Worm (Caenorhabditis elegans) whole organism, L4 larva: Measurements from ENCODE around the gene C07D8.6.

Source experiments
- D1046.2 ChIP-seq: fragments of 200-800 bp; sonication (Bioruptor generic); IDR thresholded peaks from 2 replicates; pipeline ENCODE4 v1.3.6; 2022; ENCODE audit warnings: missing genetic modification characterization, missing compliant biosample characterization
- F26F4.8 ChIP-seq: fragments of 200-800 bp; sonication (Bioruptor generic); conservative IDR thresholded peaks from 2 replicates; pipeline ENCODE4 v1.3.6; 2022; ENCODE audit warnings: missing genetic modification characterization, missing compliant biosample characterization
- F37D6.2 ChIP-seq: sonication (generic microtip); optimal IDR thresholded peaks from 2 replicates; lab custom pipeline; 2016; ENCODE audit warnings: mild to moderate bottlenecking, missing genetic modification characterization, missing compliant biosample characterization
- F44E2.7 ChIP-seq: fragments of 200-800 bp; sonication (Bioruptor generic); IDR thresholded peaks from 2 replicates; pipeline ENCODE4 v2.1.2; 2022; ENCODE audit warnings: missing genetic modification characterization, missing compliant biosample characterization
- R02D3.7 ChIP-seq: fragments of 150-350 bp; sonication (generic microtip); optimal IDR thresholded peaks from 3 replicates; lab custom pipeline; 2014; ENCODE audit warnings: missing biosample characterization, missing genetic modification characterization
- Y48G9A.11 ChIP-seq: fragments of 200-800 bp; sonication (Bioruptor generic); IDR thresholded peaks from 2 replicates; pipeline ENCODE4 v1.3.6; 2022; ENCODE audit warnings: missing genetic modification reagents, missing genetic modification characterization, missing compliant biosample characterization
- ZK337.2 ChIP-seq: fragments of 200-800 bp; sonication (Bioruptor generic); IDR thresholded peaks from 2 replicates; pipeline ENCODE4 v1.3.6; 2022; ENCODE audit warnings: missing genetic modification reagents, missing genetic modification characterization, missing compliant biosample characterization
- ZK546.5 ChIP-seq, 2 experiments: sonication (generic microtip); optimal IDR thresholded peaks; 2 replicates each; lab custom pipeline; 2017; ENCODE audit warnings: missing biosample characterization in 2 of 2, missing genetic modification characterization in 2 of 2
- aly-2 ChIP-seq: sonication (generic microtip); optimal IDR thresholded peaks from 2 replicates; lab custom pipeline; 2018; ENCODE audit warnings: missing biosample characterization, missing genetic modification characterization
- ceh-28 ChIP-seq: fragments of 150-350 bp; optimal IDR thresholded peaks from 2 replicates; lab custom pipeline; 2014; ENCODE audit warnings: missing biosample characterization, missing genetic modification reagents, missing genetic modification characterization
- ceh-44 ChIP-seq: fragments of 200-800 bp; sonication (Bioruptor generic); IDR thresholded peaks from 2 replicates; pipeline ENCODE4 v1.3.6; 2022; ENCODE audit warnings: missing genetic modification reagents, missing genetic modification characterization, missing compliant biosample characterization
- ces-1 ChIP-seq: fragments of 150-350 bp; sonication (generic microtip); optimal IDR thresholded peaks from 4 replicates; lab custom pipeline; 2014; ENCODE audit warnings: missing biosample characterization, missing genetic modification reagents, missing genetic modification characterization
- cey-2 ChIP-seq: sonication (generic microtip); optimal IDR thresholded peaks from 3 replicates; lab custom pipeline; 2017; ENCODE audit warnings: missing genetic modification characterization, mild to moderate bottlenecking, missing compliant biosample characterization, antibody characterized with exemption, borderline replicate concordance; ENCODE audit not compliant: insufficient read depth
- ctbp-1 ChIP-seq: fragments of 200-800 bp; sonication (Bioruptor generic); IDR thresholded peaks from 2 replicates; pipeline ENCODE4 v1.3.6; 2022; ENCODE audit warnings: missing genetic modification reagents, missing genetic modification characterization, missing compliant biosample characterization
- daf-12 ChIP-seq: fragments of 150-350 bp; optimal IDR thresholded peaks from 2 replicates; lab custom pipeline; 2014; ENCODE audit warnings: missing biosample characterization, missing genetic modification reagents, missing genetic modification characterization
- daf-16 ChIP-seq, 3 experiments: sonication (generic microtip); optimal IDR thresholded peaks; 2 replicates each; lab custom pipeline; 2016 to 2017; ENCODE audit warnings: missing genetic modification characterization in 3 of 3, missing genetic modification reagents in 3 of 3, mild to moderate bottlenecking in 2 of 3, missing compliant biosample characterization in 2 of 3, missing biosample characterization in 1 of 3, moderate library complexity in 1 of 3
- daf-19 ChIP-seq: fragments of 200-800 bp; sonication (Bioruptor generic); conservative IDR thresholded peaks from 2 replicates; pipeline ENCODE4 v1.3.6; 2022; ENCODE audit warnings: missing genetic modification characterization, missing compliant biosample characterization
- dmd-6 ChIP-seq: fragments of 200-800 bp; sonication (Bioruptor generic); IDR thresholded peaks from 2 replicates; pipeline ENCODE4 v1.3.6; 2022; ENCODE audit warnings: missing genetic modification reagents, missing genetic modification characterization, missing compliant biosample characterization
- dmd-9 ChIP-seq: fragments of 200-800 bp; sonication (Bioruptor generic); IDR thresholded peaks from 2 replicates; pipeline ENCODE4 v1.3.6; 2022; ENCODE audit warnings: missing genetic modification reagents, missing genetic modification characterization, missing compliant biosample characterization
- dve-1 ChIP-seq: sonication (generic microtip); optimal IDR thresholded peaks from 2 replicates; lab custom pipeline; 2017; ENCODE audit warnings: antibody characterized with exemption, mild to moderate bottlenecking, missing genetic modification characterization, missing compliant biosample characterization; ENCODE audit not compliant: insufficient read depth
- egl-43 ChIP-seq: fragments of 200-800 bp; sonication (Bioruptor generic); IDR thresholded peaks from 2 replicates; pipeline ENCODE4 v1.3.6; 2022; ENCODE audit warnings: missing genetic modification reagents, missing genetic modification characterization, missing compliant biosample characterization
- fkh-10 ChIP-seq: fragments of 150-350 bp; optimal IDR thresholded peaks from 2 replicates; lab custom pipeline; 2014; ENCODE audit warnings: missing biosample characterization, missing genetic modification reagents, missing genetic modification characterization
- hlh-11 ChIP-seq: fragments of 200-800 bp; sonication (Bioruptor generic); optimal IDR thresholded peaks from 2 replicates; lab custom pipeline; 2018; ENCODE audit warnings: mild to moderate bottlenecking, missing genetic modification characterization, missing compliant biosample characterization
- hlh-30 ChIP-seq: sonication (generic microtip); optimal IDR thresholded peaks from 2 replicates; lab custom pipeline; 2017; ENCODE audit warnings: antibody characterized with exemption, mild to moderate bottlenecking, missing genetic modification characterization, missing compliant biosample characterization; ENCODE audit not compliant: insufficient read depth
- hmg-1.1 ChIP-seq: fragments of 200-800 bp; sonication (Bioruptor generic); IDR thresholded peaks from 2 replicates; pipeline ENCODE4 v1.3.6; 2022; ENCODE audit warnings: missing genetic modification reagents, missing genetic modification characterization, missing compliant biosample characterization
- jun-1 ChIP-seq: fragments of 150-350 bp; optimal IDR thresholded peaks from 2 replicates; lab custom pipeline; 2014; ENCODE audit warnings: missing biosample characterization, missing genetic modification reagents, missing genetic modification characterization
- lin-1 ChIP-seq: fragments of 200-800 bp; sonication (Bioruptor generic); IDR thresholded peaks from 2 replicates; pipeline ENCODE4 v1.3.6; 2022; ENCODE audit warnings: missing genetic modification reagents, missing genetic modification characterization, missing compliant biosample characterization
- lin-13 ChIP-seq: fragments of 150-350 bp; optimal IDR thresholded peaks from 2 replicates; lab custom pipeline; 2014; ENCODE audit warnings: missing biosample characterization, missing genetic modification reagents, missing genetic modification characterization
- lin-38 ChIP-seq: fragments of 200-800 bp; sonication (Bioruptor generic); IDR thresholded peaks from 2 replicates; pipeline ENCODE4 v1.3.6; 2022; ENCODE audit warnings: missing genetic modification reagents, missing genetic modification characterization, missing compliant biosample characterization
- lir-3 ChIP-seq: sonication (generic microtip); optimal IDR thresholded peaks from 2 replicates; lab custom pipeline; 2016; ENCODE audit warnings: mild to moderate bottlenecking, missing genetic modification characterization, missing compliant biosample characterization
- madf-5 ChIP-seq, 2 experiments: fragments of 200-800 bp; sonication (Bioruptor generic); IDR thresholded peaks; 2 replicates each; pipeline ENCODE4 v1.3.6; 2022; ENCODE audit warnings: missing compliant biosample characterization in 2 of 2, missing genetic modification characterization in 2 of 2
- madf-9 ChIP-seq: fragments of 200-800 bp; sonication (Bioruptor generic); conservative IDR thresholded peaks from 2 replicates; pipeline ENCODE4 v1.3.6; 2022; ENCODE audit warnings: missing genetic modification reagents, missing genetic modification characterization, missing compliant biosample characterization
- nhr-10 ChIP-seq: fragments of 150-350 bp; optimal IDR thresholded peaks from 2 replicates; lab custom pipeline; 2014; ENCODE audit warnings: missing biosample characterization, missing genetic modification characterization
- nhr-11 ChIP-seq: fragments of 150-350 bp; optimal IDR thresholded peaks from 2 replicates; lab custom pipeline; 2014; ENCODE audit warnings: missing biosample characterization, missing genetic modification characterization
- nhr-111 ChIP-seq: fragments of 200-800 bp; sonication (Bioruptor generic); optimal IDR thresholded peaks from 2 replicates; lab custom pipeline; 2018; ENCODE audit warnings: mild to moderate bottlenecking, missing genetic modification characterization, missing compliant biosample characterization
- nhr-237 ChIP-seq: sonication (generic microtip); optimal IDR thresholded peaks from 2 replicates; lab custom pipeline; 2017; ENCODE audit warnings: missing biosample characterization, missing genetic modification characterization
- nhr-25 ChIP-seq: sonication (generic microtip); optimal IDR thresholded peaks from 2 replicates; lab custom pipeline; 2017; ENCODE audit warnings: missing genetic modification characterization, mild to moderate bottlenecking, missing compliant biosample characterization, antibody characterized with exemption, moderate library complexity, borderline replicate concordance; ENCODE audit not compliant: insufficient read depth
- nhr-42 ChIP-seq: fragments of 200-800 bp; sonication (Bioruptor generic); IDR thresholded peaks from 2 replicates; pipeline ENCODE4 v1.3.6; 2022; ENCODE audit warnings: missing genetic modification characterization, missing compliant biosample characterization
- pqm-1 ChIP-seq: sonication (generic microtip); optimal IDR thresholded peaks from 2 replicates; lab custom pipeline; 2017; ENCODE audit warnings: missing biosample characterization, missing genetic modification characterization
- rbr-2 ChIP-seq: sonication (generic microtip); optimal IDR thresholded peaks from 2 replicates; lab custom pipeline; 2016; ENCODE audit warnings: missing genotype, missing genetic modification characterization, missing compliant biosample characterization
- sdz-12 ChIP-seq: fragments of 200-800 bp; sonication (Bioruptor generic); optimal IDR thresholded peaks from 2 replicates; lab custom pipeline; 2018; ENCODE audit warnings: mild to moderate bottlenecking, missing genetic modification characterization, missing compliant biosample characterization
- skn-1 ChIP-seq: fragments of 150-350 bp; optimal IDR thresholded peaks from 2 replicates; lab custom pipeline; 2014; ENCODE audit warnings: missing biosample characterization, missing genetic modification characterization
- snpc-1.2 ChIP-seq: fragments of 200-800 bp; sonication (Bioruptor generic); IDR thresholded peaks from 2 replicates; pipeline ENCODE4 v1.3.6; 2022; ENCODE audit warnings: missing genetic modification reagents, missing genetic modification characterization, missing compliant biosample characterization
- tag-97 ChIP-seq: fragments of 200-800 bp; sonication (Bioruptor generic); IDR thresholded peaks from 2 replicates; pipeline ENCODE4 v1.3.6; 2022; ENCODE audit warnings: missing genetic modification characterization, missing compliant biosample characterization
- unc-39 ChIP-seq: sonication (generic microtip); optimal IDR thresholded peaks from 2 replicates; lab custom pipeline; 2017; ENCODE audit warnings: missing biosample characterization, missing genetic modification characterization
- zip-2 ChIP-seq: fragments of 150-350 bp; optimal IDR thresholded peaks from 2 replicates; lab custom pipeline; 2014; ENCODE audit warnings: missing biosample characterization, missing genetic modification characterization
- ztf-11 ChIP-seq: fragments of 150-350 bp; optimal IDR thresholded peaks from 2 replicates; lab custom pipeline; 2014; ENCODE audit warnings: missing biosample characterization, missing genetic modification characterization

C07D8.6 gene

DNA sequence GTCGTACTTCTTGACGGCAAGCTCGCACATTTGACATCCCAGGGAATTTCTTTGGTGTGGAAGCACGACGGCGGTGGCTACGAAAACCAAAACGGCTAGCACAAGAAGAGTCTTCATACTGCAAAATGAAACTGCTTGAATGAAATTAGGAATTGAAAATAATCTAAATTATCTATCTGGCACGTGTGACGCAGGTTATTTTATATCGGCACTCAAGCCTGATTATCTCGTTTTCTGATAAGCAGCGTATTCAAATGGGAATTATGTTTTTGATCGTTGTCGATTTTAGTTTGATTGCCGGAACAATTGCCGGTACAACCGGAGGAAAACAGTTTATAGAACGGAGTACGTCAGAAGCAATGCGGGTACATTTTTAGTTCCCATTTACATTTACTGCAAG, 22.7 kb upstream of the C07D8.6 start, which contains the start of gene spp-4:
Gene spp-4 (minus strand): TSS at position 118 of the 400 bp plus-strand sequence.
- TF ChIP-seq daf-12 (tag; lab: Kevin White, UChicago) = no peak
- TF ChIP-seq dmd-6 (GFP tag; lab: Robert Waterston, UW) = peak; percentile 62
- TF ChIP-seq hlh-11 (tag; lab: Kevin White, UChicago) = peak; percentile 3
- TF ChIP-seq daf-16 (GFP tag; optimal IDR thresholded peaks at IDR 0.05; lab: Kevin White, UChicago) = no peak
- TF ChIP-seq daf-16 (tag; optimal IDR thresholded peaks at IDR 0.05; lab: Kevin White, UChicago) = peak; percentile 78

DNA sequence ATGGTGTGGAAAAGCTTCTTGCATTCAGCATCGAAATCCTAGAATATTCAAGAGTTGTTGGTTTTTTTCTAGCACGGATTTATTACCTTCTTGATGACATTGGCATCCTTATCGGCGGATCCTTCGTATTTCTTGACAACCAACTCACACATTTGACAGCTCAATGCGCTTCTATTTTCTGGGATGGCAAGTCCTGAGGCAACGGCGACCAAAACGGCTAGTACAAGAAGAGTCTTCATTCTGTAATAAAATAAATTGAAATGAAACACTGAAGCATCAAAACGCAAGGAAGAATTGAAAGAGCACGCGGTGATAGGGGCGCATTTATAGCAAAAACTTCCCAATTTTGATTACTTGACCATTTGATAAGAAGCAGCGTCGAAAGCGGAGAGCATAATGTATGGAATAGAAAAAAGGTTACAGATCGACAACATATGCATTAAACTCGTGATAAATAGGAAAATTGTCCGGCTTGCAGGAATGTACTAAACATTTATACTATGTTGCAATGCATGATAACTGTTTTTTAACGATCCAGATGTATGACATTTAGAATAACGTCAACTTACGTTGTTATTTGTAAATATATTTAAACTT, 21.1 kb upstream of the C07D8.6 start, which contains the start of gene spp-5:
Gene spp-5 (minus strand): TSS at position 240 of the 597 bp plus-strand sequence.
- TF ChIP-seq jun-1 (no peak), R02D3.7 (tag; lab: Kevin White, UChicago) (no peak), nhr-25 (tag; lab: Kevin White, UChicago) (no peak), madf-9 (GFP tag; lab: Robert Waterston, UW) (no peak), dmd-6 (GFP tag; lab: Robert Waterston, UW) (peak; percentile 90), ceh-28 (tag; lab: Kevin White, UChicago) (no peak), aly-2 (tag; lab: Kevin White, UChicago) (no peak), ctbp-1 (GFP tag; lab: Robert Waterston, UW) (no peak), egl-43 (GFP tag; lab: Robert Waterston, UW) (no peak), F37D6.2 (tag; lab: Kevin White, UChicago) (no peak), cey-2 (no peak), pqm-1 (tag; lab: Kevin White, UChicago) (peak; percentile 86), daf-16 (GFP tag; optimal IDR thresholded peaks at IDR 0.05; lab: Kevin White, UChicago) (no peak), daf-16 (tag; optimal IDR thresholded peaks at IDR 0.05; lab: Kevin White, UChicago) (peak; percentile 95), hmg-1.1 (no peak), nhr-10 (peak; percentile 12), hlh-11 (tag; lab: Kevin White, UChicago) (peak; percentile 86), nhr-42 (GFP tag; lab: Robert Waterston, UW) (no peak), dmd-9 (GFP tag; lab: Robert Waterston, UW) (no peak), nhr-111 (GFP tag; lab: Kevin White, UChicago) (no peak), nhr-11 (tag; lab: Kevin White, UChicago) (no peak), dve-1 (tag; lab: Kevin White, UChicago) (peak; percentile 76), fkh-10 (GFP tag; lab: Kevin White, UChicago) (no peak), rbr-2 (no peak), daf-19 (no peak), skn-1 (tag; lab: Kevin White, UChicago) (no peak), unc-39 (tag; lab: Kevin White, UChicago) (no peak), F44E2.7 (GFP tag; lab: Robert Waterston, UW) (no peak), sdz-12 (GFP tag; lab: Kevin White, UChicago) (no peak), hlh-30 (tag; lab: Kevin White, UChicago) (peak; percentile 53), snpc-1.2 (no peak), Y48G9A.11 (GFP tag; lab: Robert Waterston, UW) (no peak), lin-1 (0 out of 2 replicates have a peak, but pooled peaks have one; percentile 12), D1046.2 (GFP tag; lab: Robert Waterston, UW) (no peak), tag-97 (GFP tag; lab: Robert Waterston, UW) (no peak), lin-38 (GFP tag; lab: Robert Waterston, UW) (no peak), ces-1 (GFP tag; lab: Kevin White, UChicago) (no peak), madf-5 (GFP tag; IDR thresholded peaks at IDR 0.05; lab: Robert Waterston, UW) (no peak), ztf-11 (tag; lab: Kevin White, UChicago) (no peak), zip-2 (tag; lab: Kevin White, UChicago) (no peak), ceh-44 (GFP tag; lab: Robert Waterston, UW) (no peak), ZK337.2 (GFP tag; lab: Robert Waterston, UW) (no peak), F26F4.8 (GFP tag; lab: Robert Waterston, UW) (no peak), lir-3 (no peak), lin-13 (GFP tag; lab: Kevin White, UChicago) (no peak), nhr-237 (tag; lab: Kevin White, UChicago) (no peak), ZK546.5 (tag; optimal IDR thresholded peaks at IDR 0.05; lab: Kevin White, UChicago) (no peak)
